Worm (Caenorhabditis elegans): ENCODE data around the gene C16C10.9.

Gene C16C10.9

DNA sequence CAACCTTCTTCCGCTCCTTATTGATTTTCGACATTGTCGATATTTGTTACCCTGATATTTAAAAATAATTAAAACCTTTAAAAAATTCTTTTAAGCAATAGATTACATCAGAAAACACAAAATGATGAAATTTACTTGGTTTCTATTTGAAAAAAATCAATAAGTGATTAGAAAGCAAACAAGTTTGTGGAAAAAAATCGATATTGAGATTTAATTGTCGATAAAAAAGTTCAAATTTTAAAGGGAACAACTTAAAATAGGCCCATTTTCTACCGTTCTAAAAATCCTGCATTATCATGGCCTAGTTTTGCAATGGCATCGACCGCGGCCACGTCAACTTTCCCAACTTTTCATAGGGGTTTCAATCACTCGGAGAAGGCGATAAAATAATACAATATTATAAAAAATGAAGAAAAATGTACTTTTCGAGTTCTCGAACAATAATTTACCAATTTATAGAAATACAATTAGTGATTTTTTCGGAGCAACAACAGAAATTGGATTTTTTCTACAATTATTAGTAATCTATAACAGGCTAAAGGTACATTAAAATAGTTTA, 29.6 kb upstream of the C16C10.9 start, which contains the start of gene lars-1:
Gene lars-1 (minus strand): TSS at position 51 of the 559 bp plus-strand sequence.
- TF ChIP-seq dao-5 (tag; optimal IDR thresholded peaks at IDR 0.05) (no peak), him-1 (tag; optimal IDR thresholded peaks at IDR 0.05) (no peak), W03F9.2 (tag; optimal IDR thresholded peaks at IDR 0.05) (no peak)

ce11 chrIII:4181338-4181737, 24.1 kb upstream of the C16C10.9 start, which contains the start of gene C16C10.1:
TSS of gene C16C10.1 (minus strand) at chrIII:4181438.
- TF ChIP-seq W03F9.2 (tag; optimal IDR thresholded peaks at IDR 0.05) (no peak), dao-5 (tag; optimal IDR thresholded peaks at IDR 0.05) (no peak), him-1 (tag; optimal IDR thresholded peaks at IDR 0.05) (no peak)

DNA sequence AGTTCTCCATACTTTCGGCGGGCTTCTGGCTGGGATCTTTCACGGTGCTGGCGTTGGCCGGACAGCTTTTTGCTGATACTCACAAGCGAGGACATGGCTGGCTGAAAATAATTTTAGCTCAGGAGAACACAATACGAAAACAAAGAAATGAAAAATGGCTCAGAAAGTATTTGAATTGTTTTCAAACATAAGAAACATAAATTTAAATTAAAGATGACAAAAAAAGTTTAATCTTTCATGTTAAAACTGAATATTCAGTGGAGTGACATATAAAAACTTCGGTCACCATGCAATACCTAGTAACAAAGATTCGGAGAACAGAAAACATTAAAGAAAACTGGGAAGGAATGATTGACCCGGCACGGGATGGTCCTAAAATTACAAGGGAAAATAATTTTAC, 21.4 kb upstream of the C16C10.9 start, which contains the start of gene C16C10.2:
Gene C16C10.2 (minus strand): TSS at position 101 of the 400 bp plus-strand sequence.
- no peak for TF ChIP-seq him-1 (tag; optimal IDR thresholded peaks at IDR 0.05)
- no peak for TF ChIP-seq dao-5 (tag; optimal IDR thresholded peaks at IDR 0.05)
- TF ChIP-seq W03F9.2 (tag; optimal IDR thresholded peaks at IDR 0.05), result no peak

DNA sequence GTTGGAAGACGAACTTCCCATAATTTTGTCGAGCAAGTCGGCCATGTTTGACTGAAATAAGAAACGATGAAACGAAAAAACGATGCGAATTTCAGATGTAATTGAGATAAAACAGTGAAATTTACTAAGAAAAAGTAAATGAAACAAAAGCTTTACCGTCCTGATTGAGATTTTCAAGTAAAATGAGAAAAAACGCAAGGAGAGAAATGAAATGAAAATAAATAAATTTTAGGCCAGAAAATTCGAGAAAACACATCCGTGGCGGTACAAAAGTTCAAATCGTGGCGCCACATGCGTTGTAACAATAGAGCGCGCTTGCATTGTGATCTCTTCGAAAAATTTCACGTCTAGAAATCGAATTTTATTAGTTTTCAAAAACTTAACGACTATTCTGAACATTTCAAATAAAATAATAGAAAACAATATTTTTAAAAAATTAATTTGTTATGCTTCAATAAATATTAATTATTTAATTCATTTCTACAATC, 19.0 kb upstream of the C16C10.9 start, which contains the start of the genes hrde-1 and C16C10.13:
Gene hrde-1 (minus strand): TSS at position 51 of the 488 bp plus-strand sequence.
Gene C16C10.13 (plus strand): TSS at position 332 of the 488 bp plus-strand sequence.
- TF ChIP-seq dao-5 (tag; optimal IDR thresholded peaks at IDR 0.05), result no peak
- TF ChIP-seq W03F9.2 (tag; optimal IDR thresholded peaks at IDR 0.05), result peak; percentile 75

- no peak for TF ChIP-seq him-1 (tag; optimal IDR thresholded peaks at IDR 0.05)
These were observed 18.3 kb upstream of the C16C10.9 start for ce11 chrIII:4175489-4175888.

ce11 chrIII:4172210-4172609, 15.0 kb upstream of the C16C10.9 start:
- TF ChIP-seq W03F9.2 (tag; optimal IDR thresholded peaks at IDR 0.05) (no peak), him-1 (tag; optimal IDR thresholded peaks at IDR 0.05) (no peak), dao-5 (tag; optimal IDR thresholded peaks at IDR 0.05) (no peak)

DNA sequence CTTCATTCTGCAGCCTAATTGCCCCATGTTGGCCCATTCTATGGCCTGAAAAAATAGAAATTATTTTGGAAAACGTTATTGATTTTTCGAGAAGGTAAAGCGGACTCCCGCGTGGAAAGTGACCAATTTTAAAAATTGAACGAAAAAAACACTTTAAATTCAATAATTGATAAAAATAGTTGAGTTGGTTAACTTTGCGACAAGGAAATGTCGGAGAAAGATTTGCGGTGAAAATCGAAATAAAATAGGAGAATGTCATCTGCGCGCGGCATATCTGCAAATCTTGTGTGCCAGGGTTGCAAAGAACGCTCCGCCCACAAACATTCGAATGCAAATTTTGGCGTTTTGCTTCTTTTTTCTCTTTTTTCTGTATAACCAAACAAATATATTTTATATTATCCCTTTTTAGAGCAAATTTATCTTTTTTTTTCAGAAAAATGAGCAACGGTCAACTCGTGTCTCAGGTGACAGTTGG, 13.7 kb upstream of the C16C10.9 start, which contains the start of the genes rnf-121 and C16C10.4:
Gene rnf-121 (minus strand): TSS at position 51 of the 475 bp plus-strand sequence.
Gene C16C10.4 (plus strand): TSS at position 434 of the 475 bp plus-strand sequence.
- TF ChIP-seq dao-5 (tag; optimal IDR thresholded peaks at IDR 0.05) (peak; percentile 43), him-1 (tag; optimal IDR thresholded peaks at IDR 0.05) (peak; percentile 45), W03F9.2 (tag; optimal IDR thresholded peaks at IDR 0.05) (peak; percentile 69)

DNA sequence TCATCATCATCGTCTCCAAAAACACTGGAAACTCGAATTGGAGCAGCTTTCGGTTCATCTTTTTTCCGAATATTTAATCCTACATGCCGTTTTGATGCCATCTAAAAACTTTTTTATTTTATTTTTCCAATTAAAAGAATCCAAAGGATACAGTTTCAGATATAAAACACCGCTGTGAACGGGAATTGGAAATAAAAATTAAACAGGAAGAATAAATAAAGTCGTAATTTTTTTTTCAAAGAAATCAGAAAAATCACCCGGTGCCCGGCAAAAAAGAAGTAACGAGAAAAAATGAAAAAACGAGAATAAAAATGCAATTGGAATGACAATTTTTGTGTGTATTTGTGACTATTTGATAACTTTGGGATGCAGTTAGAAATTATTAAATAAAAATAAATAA, 11.5 kb upstream of the C16C10.9 start, which contains the start of gene ccdc-55:
Gene ccdc-55 (minus strand): TSS at position 101 of the 400 bp plus-strand sequence.
- no peak for TF ChIP-seq W03F9.2 (tag; optimal IDR thresholded peaks at IDR 0.05)
- TF ChIP-seq him-1 (tag; optimal IDR thresholded peaks at IDR 0.05), result no peak
- no peak for TF ChIP-seq dao-5 (tag; optimal IDR thresholded peaks at IDR 0.05)

DNA sequence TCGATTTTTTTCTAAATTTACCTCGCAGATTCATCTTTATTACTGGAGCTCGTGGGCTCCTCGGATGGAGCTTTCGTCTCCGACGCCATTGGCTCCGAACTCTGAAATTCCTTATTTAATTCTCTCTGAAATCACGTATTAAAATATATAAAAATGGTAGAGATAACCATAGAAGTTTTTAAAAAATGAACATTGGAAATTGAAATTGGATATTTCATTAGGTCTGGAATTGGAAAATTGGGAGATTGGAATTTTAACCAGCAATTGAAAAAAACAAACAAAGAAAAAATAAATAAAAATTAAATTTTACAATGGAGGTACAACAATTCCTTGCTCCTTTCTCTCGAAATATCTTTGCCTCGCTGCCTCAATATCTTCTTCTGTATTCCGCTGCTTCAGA, 9.5 kb upstream of the C16C10.9 start, which contains the start of gene rnf-5:
Gene rnf-5 (minus strand): TSS at position 101 of the 400 bp plus-strand sequence.
- TF ChIP-seq dao-5 (tag; optimal IDR thresholded peaks at IDR 0.05) (no peak), W03F9.2 (tag; optimal IDR thresholded peaks at IDR 0.05) (no peak), him-1 (tag; optimal IDR thresholded peaks at IDR 0.05) (no peak)

- no peak for TF ChIP-seq W03F9.2 (tag; optimal IDR thresholded peaks at IDR 0.05)
- TF ChIP-seq dao-5 (tag; optimal IDR thresholded peaks at IDR 0.05), result no peak
- no peak for TF ChIP-seq him-1 (tag; optimal IDR thresholded peaks at IDR 0.05)
These were observed 6.9 kb upstream of the C16C10.9 start, which contains the start of gene C16C10.8 for ce11 chrIII:4164071-4164470. TSS of gene C16C10.8 (minus strand) at chrIII:4164171.

ce11 chrIII:4160937-4161336, 3.7 kb upstream of the C16C10.9 start, which contains the start of gene C01G12.16:
TSS of gene C01G12.16 (plus strand) at chrIII:4161237.
- TF ChIP-seq dao-5 (tag; optimal IDR thresholded peaks at IDR 0.05), result no peak
- TF ChIP-seq W03F9.2 (tag; optimal IDR thresholded peaks at IDR 0.05), result no peak
- TF ChIP-seq him-1 (tag; optimal IDR thresholded peaks at IDR 0.05), result no peak

- no peak for TF ChIP-seq W03F9.2 (tag; optimal IDR thresholded peaks at IDR 0.05)
- no peak for TF ChIP-seq dao-5 (tag; optimal IDR thresholded peaks at IDR 0.05)
- TF ChIP-seq him-1 (tag; optimal IDR thresholded peaks at IDR 0.05), result no peak
These were observed 3.9 kb downstream of the C16C10.9 start, which contains the start of gene glod-4 for ce11 chrIII:4153299-4153698. TSS of gene glod-4 (plus strand) at chrIII:4153599.

DNA sequence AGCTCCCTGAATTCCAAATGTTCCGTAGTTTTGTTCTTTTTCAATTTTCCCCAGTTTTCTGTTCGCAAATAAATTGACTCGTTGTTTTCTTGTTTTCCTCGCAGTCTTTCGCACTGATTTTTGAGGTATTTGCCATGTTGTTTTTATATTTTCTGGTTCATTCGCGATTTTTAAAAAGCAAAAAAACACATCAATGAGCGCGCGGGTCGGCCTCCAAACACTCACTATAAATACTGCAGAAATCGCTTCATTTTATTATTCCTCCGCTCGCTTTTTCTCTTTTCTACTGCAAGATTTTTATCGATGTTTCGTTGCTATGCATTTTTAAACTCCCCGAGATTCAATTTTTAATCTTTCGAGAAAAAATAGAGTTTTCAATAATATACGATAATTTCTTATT, 4.4 kb downstream of the C16C10.9 start:
- TF ChIP-seq dao-5 (tag; optimal IDR thresholded peaks at IDR 0.05), result no peak
- TF ChIP-seq W03F9.2 (tag; optimal IDR thresholded peaks at IDR 0.05), result no peak
- no peak for TF ChIP-seq him-1 (tag; optimal IDR thresholded peaks at IDR 0.05)

DNA sequence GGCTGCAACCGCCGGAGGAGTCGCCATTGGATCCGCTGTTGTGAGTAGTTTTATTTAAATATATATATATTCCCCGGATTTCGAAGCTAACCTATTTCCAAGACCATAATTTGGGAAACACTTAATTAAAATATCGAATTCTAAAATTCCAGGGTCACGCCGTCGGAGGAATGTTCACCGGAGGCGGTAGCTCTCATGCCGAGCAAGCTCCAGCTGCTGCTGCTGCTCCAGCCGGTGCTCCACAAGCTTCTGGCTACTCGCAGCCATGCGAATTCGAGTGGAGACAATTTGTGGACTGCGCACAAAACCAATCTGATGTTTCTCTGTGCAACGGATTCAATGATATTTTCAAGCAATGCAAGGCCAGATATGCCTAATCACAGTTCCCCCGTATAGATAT, 4.9 kb downstream of the C16C10.9 start:
- TF ChIP-seq W03F9.2 (tag; optimal IDR thresholded peaks at IDR 0.05) (no peak), dao-5 (tag; optimal IDR thresholded peaks at IDR 0.05) (no peak), him-1 (tag; optimal IDR thresholded peaks at IDR 0.05) (no peak)

Data from whole organism, L4/young adult.